Worm (Caenorhabditis elegans): Measurements from ENCODE around the gene F32D1.7.
A peak's percentile ranks its signal among the peaks of the same experiment; 100 is the strongest.

Gene F32D1.7

DNA sequence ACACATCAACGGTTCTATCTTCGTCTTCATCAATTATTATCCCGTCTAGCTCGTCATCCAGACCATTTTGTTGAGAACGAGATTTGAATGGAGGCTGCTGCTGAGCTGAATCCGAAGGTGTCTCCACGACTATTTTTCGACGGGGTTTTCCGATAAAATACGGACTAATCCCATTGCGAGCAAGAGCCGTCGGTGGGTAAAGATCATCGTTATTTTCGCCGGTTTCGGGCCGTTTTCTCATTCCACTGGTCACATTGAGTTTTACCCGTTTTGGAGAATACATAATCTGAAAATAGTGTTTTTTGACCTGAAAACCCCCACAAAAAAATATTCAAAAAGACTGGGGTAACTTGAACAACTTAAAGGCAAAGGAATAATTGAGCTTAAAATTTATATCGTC lies 30.3 kb downstream of the F32D1.7 start, which contains the start of gene figl-1 (continued):
- no peak for TF ChIP-seq let-526 (GFP tag; IDR thresholded peaks at IDR 0.05)
- TF ChIP-seq B0261.1 (tag; optimal IDR thresholded peaks at IDR 0.05) = no peak
- no peak for TF ChIP-seq let-607 (tag; optimal IDR thresholded peaks at IDR 0.05)

DNA sequence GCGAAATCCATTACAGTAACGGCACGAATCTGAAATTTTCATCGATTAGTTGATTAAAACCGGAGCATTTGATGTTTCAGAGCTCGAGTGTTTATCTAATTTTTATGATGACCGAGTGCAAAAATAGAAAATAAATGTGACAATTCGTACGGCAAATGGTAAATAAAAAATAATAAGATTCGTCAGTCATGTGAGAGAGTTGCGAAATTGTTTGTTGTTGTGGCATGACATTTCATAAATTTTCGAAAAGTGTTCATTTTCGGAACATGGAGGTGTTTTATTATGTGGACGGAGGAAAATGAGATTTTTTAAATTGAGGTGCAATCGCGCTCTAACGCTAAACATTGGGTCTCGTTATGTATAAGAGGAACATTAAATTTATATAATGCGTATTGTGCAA lies 34.2 kb downstream of the F32D1.7 start:
- no peak for TF ChIP-seq ztf-25 (GFP tag; IDR thresholded peaks at IDR 0.05)
- TF ChIP-seq cebp-1 (GFP tag; IDR thresholded peaks at IDR 0.05) = peak; percentile 72; the same call in 1 of the 2 replicates
- TF ChIP-seq cebp-1 (tag; optimal IDR thresholded peaks at IDR 0.05) = peak; percentile 88

DNA sequence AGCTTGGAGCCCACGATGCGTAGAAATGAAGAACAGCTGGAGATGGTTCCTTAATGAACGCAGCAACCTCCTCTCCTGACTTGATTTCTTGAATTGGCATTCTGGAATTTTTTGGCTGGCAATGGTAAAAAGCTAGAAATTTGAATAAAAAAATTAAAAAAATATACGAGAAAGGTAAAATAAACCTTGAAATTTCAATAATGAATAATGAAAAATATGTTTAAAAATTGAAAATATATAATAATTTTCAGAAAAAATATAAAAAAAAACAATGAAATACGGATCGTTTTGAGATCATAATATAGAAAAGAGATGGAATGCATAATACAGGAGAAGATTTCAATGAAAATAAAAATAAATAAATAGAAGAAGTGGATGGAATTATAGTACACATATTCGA lies 34.8 kb downstream of the F32D1.7 start, which contains the start of gene glrx-3:
TSS of gene glrx-3 (minus strand) at position 101 of the 400 bp plus-strand sequence.
- TF ChIP-seq madf-6 (GFP tag; IDR thresholded peaks at IDR 0.05) (0 out of 2 replicates have a peak, but pooled peaks have one; percentile 26), B0035.1 (tag; optimal IDR thresholded peaks at IDR 0.05) (no peak), mcd-1 (GFP tag; IDR thresholded peaks at IDR 0.05) (peak; percentile 17; the same call in 1 of the 2 replicates), ceh-79 (tag; optimal IDR thresholded peaks at IDR 0.05) (no peak), F52B5.7 (tag; optimal IDR thresholded peaks at IDR 0.05) (peak; percentile 33), somi-1 (GFP tag; optimal IDR thresholded peaks at IDR 0.05) (no peak)

DNA sequence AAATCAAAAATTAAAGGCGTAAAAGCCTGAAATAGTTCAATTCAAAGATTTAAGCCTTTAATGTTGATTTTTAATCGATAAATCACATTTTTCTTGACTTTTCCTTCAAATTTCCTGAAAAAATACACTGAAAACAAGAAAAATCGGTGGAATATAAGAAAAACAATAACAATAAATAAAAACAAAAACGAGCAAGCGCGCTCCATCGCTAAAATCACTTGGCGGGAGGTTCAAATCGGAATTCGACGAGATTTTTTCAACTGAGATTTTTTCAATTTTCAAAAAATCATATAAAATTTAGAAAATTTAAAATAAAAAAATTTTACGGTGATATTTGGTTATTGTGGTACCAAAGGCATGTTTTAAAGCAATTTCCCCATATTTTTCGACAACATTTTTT lies 36.5 kb downstream of the F32D1.7 start:
- TF ChIP-seq mcd-1 (GFP tag; IDR thresholded peaks at IDR 0.05) (peak; percentile 47), aptf-2 (GFP tag; conservative IDR thresholded peaks at IDR 0.05) (no peak), unc-62 (GFP tag; optimal IDR thresholded peaks at IDR 0.05) (no peak), lin-35 (GFP tag; optimal IDR thresholded peaks at IDR 0.05) (peak in 1 of 3 experiments; percentile 39), rcor-1 (GFP tag; IDR thresholded peaks at IDR 0.05) (no peak), tlf-1 (GFP tag; optimal IDR thresholded peaks at IDR 0.05) (no peak)

DNA sequence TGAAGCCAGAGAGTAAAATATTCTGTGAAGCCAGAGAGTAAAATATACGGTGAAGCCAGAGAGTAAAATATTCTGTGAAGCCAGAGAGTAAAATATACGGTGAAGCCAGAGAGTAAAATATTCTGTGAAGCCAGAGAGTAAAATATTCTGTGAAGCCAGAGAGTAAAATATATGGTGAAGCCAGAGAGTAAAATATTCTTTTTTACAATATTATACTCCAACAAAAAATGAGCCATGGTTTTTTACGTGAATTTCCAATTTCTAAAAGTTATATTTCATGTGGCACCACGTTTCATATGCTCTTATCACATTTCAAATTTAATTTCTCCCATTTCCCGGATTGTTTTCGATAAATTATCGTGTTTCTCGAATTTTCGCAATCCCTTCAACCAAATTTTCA lies 39.5 kb downstream of the F32D1.7 start, which contains the start of gene irld-1:
TSS of gene irld-1 (plus strand) at position 301 of the 400 bp plus-strand sequence.
- peak; percentile 85 for TF ChIP-seq egrh-3 (GFP tag; IDR thresholded peaks at IDR 0.05)

DNA sequence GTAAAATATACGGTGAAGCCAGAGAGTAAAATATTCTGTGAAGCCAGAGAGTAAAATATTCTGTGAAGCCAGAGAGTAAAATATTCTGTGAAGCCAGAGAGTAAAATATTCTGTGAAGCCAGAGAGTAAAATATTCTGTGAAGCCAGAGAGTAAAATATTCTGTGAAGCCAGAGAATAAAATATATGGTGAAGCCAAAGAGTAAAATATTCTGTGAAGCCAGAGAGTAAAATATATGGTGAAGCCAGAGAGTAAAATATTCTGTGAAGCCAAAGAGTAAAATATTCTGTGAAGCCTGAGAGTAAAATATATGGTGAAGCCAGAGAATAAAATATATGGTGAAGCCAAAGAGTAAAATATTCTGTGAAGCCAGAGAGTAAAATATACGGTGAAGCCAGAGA lies 40.2 kb downstream of the F32D1.7 start:
- TF ChIP-seq egrh-3 (GFP tag; IDR thresholded peaks at IDR 0.05) = peak; percentile 92
- TF ChIP-seq Y53F4B.3 (GFP tag; IDR thresholded peaks at IDR 0.05) = peak; percentile 62; the same call in 1 of the 2 replicates

DNA sequence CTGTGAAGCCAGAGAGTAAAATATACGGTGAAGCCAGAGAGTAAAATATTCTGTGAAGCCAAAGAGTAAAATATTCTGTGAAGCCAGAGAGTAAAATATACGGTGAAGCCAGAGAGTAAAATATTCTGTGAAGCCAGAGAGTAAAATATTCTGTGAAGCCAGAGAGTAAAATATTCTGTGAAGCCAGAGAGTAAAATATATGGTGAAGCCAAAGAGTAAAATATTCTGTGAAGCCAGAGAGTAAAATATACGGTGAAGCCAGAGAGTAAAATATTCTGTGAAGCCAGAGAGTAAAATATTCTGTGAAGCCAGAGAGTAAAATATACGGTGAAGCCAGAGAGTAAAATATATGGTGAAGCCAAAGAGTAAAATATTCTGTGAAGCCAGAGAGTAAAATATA lies 41.8 kb downstream of the F32D1.7 start:
- TF ChIP-seq Y53F4B.3 (GFP tag; IDR thresholded peaks at IDR 0.05) (peak; percentile 61; the same call in 1 of the 2 replicates), egrh-3 (GFP tag; IDR thresholded peaks at IDR 0.05) (peak; percentile 92)

DNA sequence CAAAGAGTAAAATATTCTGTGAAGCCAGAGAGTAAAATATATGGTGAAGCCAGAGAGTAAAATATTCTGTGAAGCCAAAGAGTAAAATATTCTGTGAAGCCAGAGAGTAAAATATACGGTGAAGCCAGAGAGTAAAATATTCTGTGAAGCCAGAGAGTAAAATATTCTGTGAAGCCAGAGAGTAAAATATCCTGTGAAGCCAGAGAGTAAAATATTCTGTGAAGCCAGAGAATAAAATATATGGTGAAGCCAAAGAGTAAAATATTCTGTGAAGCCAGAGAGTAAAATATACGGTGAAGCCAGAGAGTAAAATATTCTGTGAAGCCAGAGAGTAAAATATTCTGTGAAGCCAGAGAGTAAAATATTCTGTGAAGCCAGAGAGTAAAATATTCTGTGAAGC lies 42.5 kb downstream of the F32D1.7 start:
- TF ChIP-seq Y53F4B.3 (GFP tag; IDR thresholded peaks at IDR 0.05) (peak; percentile 74; the same call in 1 of the 2 replicates), egrh-3 (GFP tag; IDR thresholded peaks at IDR 0.05) (peak; percentile 96)

DNA sequence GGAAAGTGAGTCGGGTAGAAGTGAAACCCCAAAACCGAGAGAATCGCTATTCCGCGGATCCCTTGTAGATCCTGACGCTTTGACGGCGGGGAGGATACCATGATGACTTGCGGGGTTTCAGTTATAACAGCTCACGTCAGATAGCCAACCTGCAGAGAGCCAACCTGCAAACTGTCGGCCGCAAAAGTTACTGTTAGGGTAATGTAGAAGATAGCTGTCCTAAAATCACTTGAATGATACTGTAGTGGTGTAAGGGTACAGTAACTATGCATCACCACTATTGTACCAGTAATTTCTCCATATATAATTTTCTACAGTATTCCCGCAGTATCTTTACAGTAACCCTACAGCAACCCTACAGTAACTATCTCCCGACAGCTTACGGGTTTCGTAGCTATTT lies 43.5 kb downstream of the F32D1.7 start, which contains the start of gene oac-12:
TSS of gene oac-12 (minus strand) at position 101 of the 400 bp plus-strand sequence.
- TF ChIP-seq ceh-91 (GFP tag; IDR thresholded peaks at IDR 0.05) = no peak
- no peak for TF ChIP-seq F23B12.7 (tag; optimal IDR thresholded peaks at IDR 0.05; ENCODE audit: insufficient read depth)
- TF ChIP-seq ztf-3 (GFP tag; optimal IDR thresholded peaks at IDR 0.05) = no peak
- TF ChIP-seq somi-1 (GFP tag; optimal IDR thresholded peaks at IDR 0.05) = no peak
- no peak for TF ChIP-seq ama-1 (optimal IDR thresholded peaks at IDR 0.05)
- no peak for TF ChIP-seq ama-1 (GFP tag; optimal IDR thresholded peaks at IDR 0.05)
- no peak for TF ChIP-seq Y79H2A.3 (GFP tag; conservative IDR thresholded peaks at IDR 0.05)
- no peak for TF ChIP-seq let-526 (GFP tag; IDR thresholded peaks at IDR 0.05)
- TF ChIP-seq K12H6.12 (tag; optimal IDR thresholded peaks at IDR 0.05) = no peak
- no peak for TF ChIP-seq lir-1 (GFP tag; conservative IDR thresholded peaks at IDR 0.05)
- no peak for TF ChIP-seq athp-1 (tag; optimal IDR thresholded peaks at IDR 0.05)
- TF ChIP-seq ccch-3 (GFP tag; optimal IDR thresholded peaks at IDR 0.05) = no peak
- TF ChIP-seq let-607 (tag; optimal IDR thresholded peaks at IDR 0.05) = no peak
- TF ChIP-seq hsf-1 (GFP tag; IDR thresholded peaks at IDR 0.05) = no peak
- TF ChIP-seq nfyb-1 (GFP tag; IDR thresholded peaks at IDR 0.05) = no peak
- no peak for TF ChIP-seq ekl-4 (GFP tag; IDR thresholded peaks at IDR 0.05)
- no peak for TF ChIP-seq atf-7 (tag; optimal IDR thresholded peaks at IDR 0.05)
